Worm (Caenorhabditis elegans) whole organism, late embryonic: ENCODE measurements around the gene inx-11.

ENCODE experiments used
- C08G9.2 ChIP-seq: sonication (generic microtip); optimal IDR thresholded peaks from 2 replicates; lab custom pipeline; 2016; ENCODE audit warnings: mild to moderate bottlenecking, missing genetic modification characterization, moderate library complexity, missing compliant biosample characterization
- C38D4.7 ChIP-seq: fragments of 200-800 bp; sonication (Bioruptor generic); optimal IDR thresholded peaks from 2 replicates; lab custom pipeline; 2018; ENCODE audit warnings: mild to moderate bottlenecking, missing genetic modification characterization, moderate library complexity, missing compliant biosample characterization
- F13H6.1 ChIP-seq: sonication (generic microtip); optimal IDR thresholded peaks from 2 replicates; lab custom pipeline; 2016; ENCODE audit warnings: missing genetic modification characterization, missing compliant biosample characterization
- K02D7.2 ChIP-seq: sonication (generic microtip); optimal IDR thresholded peaks from 2 replicates; lab custom pipeline; 2017; ENCODE audit warnings: mild to moderate bottlenecking, missing genetic modification characterization, missing compliant biosample characterization
- K09A11.1 ChIP-seq: sonication (generic microtip); optimal IDR thresholded peaks from 2 replicates; lab custom pipeline; 2017; ENCODE audit warnings: antibody characterized with exemption, mild to moderate bottlenecking, missing genetic modification characterization, missing compliant biosample characterization; ENCODE audit not compliant: insufficient read depth
- T23F11.4 ChIP-seq: fragments of 200-800 bp; sonication (Bioruptor generic); optimal IDR thresholded peaks from 2 replicates; lab custom pipeline; 2018; ENCODE audit warnings: mild to moderate bottlenecking, missing genetic modification characterization, missing compliant biosample characterization
- ceh-14 ChIP-seq: sonication (generic microtip); optimal IDR thresholded peaks from 2 replicates; lab custom pipeline; 2016; ENCODE audit warnings: missing genotype, missing genetic modification characterization, missing compliant biosample characterization
- ceh-18 ChIP-seq: sonication (generic microtip); optimal IDR thresholded peaks from 2 replicates; lab custom pipeline; 2016; ENCODE audit warnings: missing genetic modification characterization, missing compliant biosample characterization
- ceh-22 ChIP-seq: sonication (generic microtip); optimal IDR thresholded peaks from 2 replicates; lab custom pipeline; 2017; ENCODE audit warnings: missing biosample characterization, missing genetic modification characterization
- ceh-31 ChIP-seq: sonication (generic microtip); optimal IDR thresholded peaks from 2 replicates; lab custom pipeline; 2016; ENCODE audit warnings: missing genetic modification characterization, missing compliant biosample characterization
- ceh-34 ChIP-seq: sonication (generic microtip); optimal IDR thresholded peaks from 2 replicates; lab custom pipeline; 2016; ENCODE audit warnings: mild to moderate bottlenecking, missing genetic modification characterization, missing compliant biosample characterization
- ceh-48 ChIP-seq: sonication (generic microtip); optimal IDR thresholded peaks from 2 replicates; lab custom pipeline; 2016; ENCODE audit warnings: missing genetic modification characterization, inconsistent platforms, missing compliant biosample characterization
- ceh-6 ChIP-seq: fragments of 200-800 bp; sonication (Bioruptor generic); optimal IDR thresholded peaks from 2 replicates; lab custom pipeline; 2018; ENCODE audit warnings: mild to moderate bottlenecking, missing genetic modification characterization, missing compliant biosample characterization
- ceh-9 ChIP-seq: sonication (generic microtip); optimal IDR thresholded peaks from 2 replicates; lab custom pipeline; 2016; ENCODE audit warnings: mild to moderate bottlenecking, missing genetic modification characterization, inconsistent platforms, missing compliant biosample characterization
- dve-1 ChIP-seq: sonication (generic microtip); optimal IDR thresholded peaks from 2 replicates; lab custom pipeline; 2017; ENCODE audit warnings: antibody characterized with exemption, mild to moderate bottlenecking, missing genetic modification characterization, missing compliant biosample characterization
- elt-2 ChIP-seq: sonication (generic microtip); optimal IDR thresholded peaks from 2 replicates; lab custom pipeline; 2016; ENCODE audit warnings: missing genetic modification reagents, missing genetic modification characterization, missing compliant biosample characterization
- eyg-1 ChIP-seq: sonication (generic microtip); optimal IDR thresholded peaks from 2 replicates; lab custom pipeline; 2016; ENCODE audit warnings: missing genotype, missing genetic modification characterization, missing compliant biosample characterization
- fkh-10 ChIP-seq: fragments of 150-350 bp; optimal IDR thresholded peaks from 2 replicates; lab custom pipeline; 2014; ENCODE audit warnings: missing biosample characterization, missing genetic modification reagents, missing genetic modification characterization
- fkh-6 ChIP-seq: sonication (generic microtip); optimal IDR thresholded peaks from 2 replicates; lab custom pipeline; 2016; ENCODE audit warnings: missing genetic modification characterization, missing compliant biosample characterization
- gmeb-2 ChIP-seq: sonication (generic microtip); optimal IDR thresholded peaks from 2 replicates; lab custom pipeline; 2016; ENCODE audit warnings: missing genetic modification characterization, inconsistent platforms, missing compliant biosample characterization
- hlh-13 ChIP-seq: fragments of 200-800 bp; sonication (Bioruptor generic); optimal IDR thresholded peaks from 2 replicates; lab custom pipeline; 2018; ENCODE audit warnings: mild to moderate bottlenecking, missing genetic modification characterization, missing compliant biosample characterization
- hlh-15 ChIP-seq: sonication (generic microtip); optimal IDR thresholded peaks from 2 replicates; lab custom pipeline; 2016; ENCODE audit warnings: missing genetic modification characterization, missing compliant biosample characterization
- hlh-6 ChIP-seq: sonication (generic microtip); optimal IDR thresholded peaks from 2 replicates; lab custom pipeline; 2016; ENCODE audit warnings: missing genotype, missing genetic modification characterization, missing compliant biosample characterization
- hlh-8 ChIP-seq: sonication (generic microtip); optimal IDR thresholded peaks from 2 replicates; lab custom pipeline; 2016; ENCODE audit warnings: missing genotype, missing genetic modification characterization, missing compliant biosample characterization
- lin-11 ChIP-seq: fragments of 200-800 bp; sonication (Bioruptor generic); optimal IDR thresholded peaks from 2 replicates; lab custom pipeline; 2018; ENCODE audit warnings: mild to moderate bottlenecking, missing genetic modification characterization, missing compliant biosample characterization
- madf-2 ChIP-seq: sonication (generic microtip); optimal IDR thresholded peaks from 2 replicates; lab custom pipeline; 2017; ENCODE audit warnings: missing genetic modification characterization, missing compliant biosample characterization
- nhr-11 ChIP-seq: fragments of 150-350 bp; optimal IDR thresholded peaks from 2 replicates; lab custom pipeline; 2014; ENCODE audit warnings: missing biosample characterization, missing genetic modification characterization
- nhr-232 ChIP-seq: sonication (generic microtip); optimal IDR thresholded peaks from 2 replicates; lab custom pipeline; 2016; ENCODE audit warnings: missing genetic modification characterization, missing compliant biosample characterization
- odd-2 ChIP-seq: sonication (generic microtip); optimal IDR thresholded peaks from 2 replicates; lab custom pipeline; 2017; ENCODE audit warnings: antibody characterized with exemption, mild to moderate bottlenecking, missing genetic modification characterization, missing compliant biosample characterization
- pag-3 ChIP-seq: sonication (generic microtip); optimal IDR thresholded peaks from 2 replicates; lab custom pipeline; 2016; ENCODE audit warnings: missing compliant biosample characterization, missing genetic modification characterization, borderline replicate concordance
- pat-9 ChIP-seq: fragments of 200-800 bp; sonication (Bioruptor generic); optimal IDR thresholded peaks from 2 replicates; lab custom pipeline; 2018; ENCODE audit warnings: mild to moderate bottlenecking, missing genetic modification characterization, moderate library complexity, missing compliant biosample characterization
- ref-2 ChIP-seq: sonication (generic microtip); optimal IDR thresholded peaks from 2 replicates; lab custom pipeline; 2016; ENCODE audit warnings: missing genetic modification characterization, missing compliant biosample characterization
- rnt-1 ChIP-seq: sonication (generic microtip); optimal IDR thresholded peaks from 2 replicates; lab custom pipeline; 2016; ENCODE audit warnings: missing genetic modification characterization, missing compliant biosample characterization
- sox-2 ChIP-seq: fragments of 200-800 bp; sonication (Bioruptor generic); IDR thresholded peaks from 2 replicates; pipeline ENCODE4 v1.3.6; 2022; ENCODE audit warnings: missing genetic modification reagents, missing genetic modification characterization, missing compliant biosample characterization
- syd-9 ChIP-seq: sonication (generic microtip); optimal IDR thresholded peaks from 2 replicates; lab custom pipeline; 2016; ENCODE audit warnings: mild to moderate bottlenecking, missing genetic modification characterization, moderate library complexity, missing compliant biosample characterization
- unc-3 ChIP-seq, 2 experiments: fragments of 200-800 bp in 1 of 2; sonication (Bioruptor generic) in 1 of 2; sonication (generic microtip) in 1 of 2; conservative IDR thresholded peaks in 1 of 2; optimal IDR thresholded peaks in 1 of 2; 2 replicates each; pipeline versions ENCODE4 v1.3.6 to Lab custom; 2016 to 2022; ENCODE audit warnings: missing compliant biosample characterization in 2 of 2, missing genetic modification characterization in 2 of 2, missing genetic modification reagents in 1 of 2
- unc-42 ChIP-seq: sonication (generic microtip); optimal IDR thresholded peaks from 2 replicates; lab custom pipeline; 2016; ENCODE audit warnings: missing genotype, missing genetic modification characterization, missing compliant biosample characterization
- unc-55 ChIP-seq: sonication (generic microtip); optimal IDR thresholded peaks from 2 replicates; lab custom pipeline; 2017; ENCODE audit warnings: missing biosample characterization, missing genetic modification reagents, missing genetic modification characterization
- unc-86 ChIP-seq: sonication (generic microtip); optimal IDR thresholded peaks from 2 replicates; lab custom pipeline; 2016; ENCODE audit warnings: missing genetic modification characterization, missing compliant biosample characterization
- zip-5 ChIP-seq: sonication (generic microtip); optimal IDR thresholded peaks from 2 replicates; lab custom pipeline; 2016; ENCODE audit warnings: missing genetic modification characterization, missing compliant biosample characterization

inx-11 gene

ce11 chrV:12466653-12467052 lies 20.4 kb upstream of the inx-11 start:
- no peak for TF ChIP-seq unc-86 (tag; lab: Kevin White, UChicago)
- TF ChIP-seq, all 69 proteins: peak for 0

- TF ChIP-seq elt-2 (tag; lab: Kevin White, UChicago) = peak; percentile 32
- TF ChIP-seq ceh-34 (tag; lab: Kevin White, UChicago) = no peak
- no peak for TF ChIP-seq C38D4.7 (GFP tag; lab: Kevin White, UChicago)
- TF ChIP-seq madf-2 (tag; lab: Kevin White, UChicago) = no peak
- TF ChIP-seq, all 69 proteins: peak for 1
These were observed 19.3 kb upstream of the inx-11 start for ce11 chrV:12467755-12468154.

DNA sequence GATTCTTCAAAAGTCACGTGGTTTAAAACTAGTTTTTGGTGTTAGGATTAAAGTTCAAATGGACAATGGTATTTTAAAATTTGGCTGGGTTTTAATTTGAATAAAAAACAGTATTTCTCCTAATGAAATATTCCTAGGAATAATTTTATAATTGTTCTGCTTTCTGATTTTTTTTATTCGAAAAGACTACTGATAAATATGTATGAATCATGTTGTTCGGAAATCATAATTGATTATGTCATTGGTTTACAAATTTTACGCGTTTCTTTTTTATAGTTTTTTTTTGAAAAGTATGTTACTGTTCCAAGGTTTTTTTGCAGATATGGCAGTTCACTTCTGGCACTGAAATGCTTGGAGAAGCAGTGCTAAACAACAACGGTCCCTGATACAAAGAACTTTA lies 18.7 kb upstream of the inx-11 start, which contains the start of gene F28C1.3:
TSS of gene F28C1.3 (plus strand) at position 301 of the 400 bp plus-strand sequence.
- TF ChIP-seq ceh-14 (tag; lab: Kevin White, UChicago) (no peak), hlh-13 (GFP tag; lab: Kevin White, UChicago) (no peak), unc-3 (GFP tag; conservative IDR thresholded peaks at IDR 0.05; lab: Robert Waterston, UW) (no peak), unc-3 (tag; optimal IDR thresholded peaks at IDR 0.05; lab: Kevin White, UChicago) (no peak), lin-11 (no peak)
- TF ChIP-seq, all 69 proteins: peak for 0

- TF ChIP-seq syd-9 (tag; lab: Kevin White, UChicago) = no peak
- no peak for TF ChIP-seq ceh-6 (GFP tag; lab: Kevin White, UChicago)
- no peak for TF ChIP-seq ceh-9 (tag; lab: Kevin White, UChicago)
- no peak for TF ChIP-seq rnt-1 (tag; lab: Kevin White, UChicago)
- TF ChIP-seq ceh-22 (tag; lab: Kevin White, UChicago) = no peak
- no peak for TF ChIP-seq fkh-6 (tag; lab: Kevin White, UChicago)
- no peak for TF ChIP-seq T23F11.4 (GFP tag; lab: Kevin White, UChicago)
- TF ChIP-seq eyg-1 = no peak
- no peak for TF ChIP-seq ceh-48
- no peak for TF ChIP-seq ceh-14 (tag; lab: Kevin White, UChicago)
- no peak for TF ChIP-seq K02D7.2 (tag; lab: Kevin White, UChicago)
- no peak for TF ChIP-seq unc-42 (tag; lab: Kevin White, UChicago)
- no peak for TF ChIP-seq fkh-10 (GFP tag; lab: Kevin White, UChicago)
- TF ChIP-seq odd-2 (tag; lab: Kevin White, UChicago) = no peak
- no peak for TF ChIP-seq zip-5 (tag; lab: Kevin White, UChicago)
- TF ChIP-seq pag-3 = no peak
- TF ChIP-seq, all 69 proteins: peak for 0
These were observed 16.7 kb upstream of the inx-11 start for ce11 chrV:12470324-12470723.

- TF ChIP-seq ceh-9 (tag; lab: Kevin White, UChicago) (no peak), ceh-18 (no peak), ceh-31 (tag; lab: Kevin White, UChicago) (no peak), pat-9 (tag; lab: Kevin White, UChicago) (no peak), nhr-11 (tag; lab: Kevin White, UChicago) (no peak), sox-2 (no peak), nhr-232 (tag; lab: Kevin White, UChicago) (no peak), ceh-34 (tag; lab: Kevin White, UChicago) (no peak), dve-1 (tag; lab: Kevin White, UChicago) (no peak)
These were observed 11.7 kb upstream of the inx-11 start for ce11 chrV:12475360-12475759.

ce11 chrV:12477139-12477538 lies 9.9 kb upstream of the inx-11 start:
- TF ChIP-seq ref-2 = no peak
- no peak for TF ChIP-seq ceh-22 (tag; lab: Kevin White, UChicago)
- no peak for TF ChIP-seq F13H6.1 (tag; lab: Kevin White, UChicago)
- TF ChIP-seq hlh-15 (tag; lab: Kevin White, UChicago) = no peak
- TF ChIP-seq ceh-31 (tag; lab: Kevin White, UChicago) = no peak
- TF ChIP-seq hlh-8 (tag; lab: Kevin White, UChicago) = no peak
- no peak for TF ChIP-seq hlh-13 (GFP tag; lab: Kevin White, UChicago)
- no peak for TF ChIP-seq K09A11.1 (tag; lab: Kevin White, UChicago)
- TF ChIP-seq unc-55 = peak; percentile 33
- TF ChIP-seq ceh-6 (GFP tag; lab: Kevin White, UChicago) = no peak
- TF ChIP-seq gmeb-2 = no peak
- TF ChIP-seq sox-2 = no peak
- TF ChIP-seq C08G9.2 (tag; lab: Kevin White, UChicago) = no peak
- peak; percentile 69 for TF ChIP-seq ceh-18
- no peak for TF ChIP-seq hlh-6 (tag; lab: Kevin White, UChicago)
